Fruit fly (Drosophila melanogaster) S2 (cell line): ENCODE results near the gene Jig.
A peak's percentile ranks its signal among the peaks of the same experiment; 100 is the strongest.

ENCODE experiments used
- CG8478 ChIP-seq: fragments of >200 bp; optimal IDR thresholded peaks from 2 replicates; lab custom pipeline; 2018
- CTCF ChIP-seq, 2 experiments: fragments of >200 bp; optimal IDR thresholded peaks; 2 replicates each; lab custom pipeline; 2018

Jig gene

DNA sequence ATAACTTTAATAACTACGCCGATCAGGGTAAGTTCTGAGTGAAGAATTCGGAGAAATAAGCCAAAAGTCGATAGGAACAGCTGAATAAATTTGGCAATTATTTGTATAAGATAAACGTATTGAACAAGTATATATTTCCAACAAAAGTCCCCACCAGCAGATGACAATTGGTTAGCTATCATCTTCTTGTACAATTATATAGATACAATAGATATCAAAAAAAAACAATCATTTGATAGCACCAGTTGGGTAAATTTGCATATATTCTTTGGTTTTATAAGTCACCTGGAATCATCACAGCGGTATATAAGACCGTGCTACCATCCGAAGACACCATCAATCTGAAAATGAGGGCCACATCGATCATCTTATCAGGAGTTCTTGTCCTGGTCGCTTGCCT lies at the start of gene Jig:
Jig (plus strand) TSS at position 301 of the 400 bp plus-strand sequence.
- TF ChIP-seq CG8478 (lab: Kevin White, UChicago), result no peak
- no peak for TF ChIP-seq CTCF (optimal IDR thresholded peaks at IDR 0.05; lab: Kevin White, UChicago)

DNA sequence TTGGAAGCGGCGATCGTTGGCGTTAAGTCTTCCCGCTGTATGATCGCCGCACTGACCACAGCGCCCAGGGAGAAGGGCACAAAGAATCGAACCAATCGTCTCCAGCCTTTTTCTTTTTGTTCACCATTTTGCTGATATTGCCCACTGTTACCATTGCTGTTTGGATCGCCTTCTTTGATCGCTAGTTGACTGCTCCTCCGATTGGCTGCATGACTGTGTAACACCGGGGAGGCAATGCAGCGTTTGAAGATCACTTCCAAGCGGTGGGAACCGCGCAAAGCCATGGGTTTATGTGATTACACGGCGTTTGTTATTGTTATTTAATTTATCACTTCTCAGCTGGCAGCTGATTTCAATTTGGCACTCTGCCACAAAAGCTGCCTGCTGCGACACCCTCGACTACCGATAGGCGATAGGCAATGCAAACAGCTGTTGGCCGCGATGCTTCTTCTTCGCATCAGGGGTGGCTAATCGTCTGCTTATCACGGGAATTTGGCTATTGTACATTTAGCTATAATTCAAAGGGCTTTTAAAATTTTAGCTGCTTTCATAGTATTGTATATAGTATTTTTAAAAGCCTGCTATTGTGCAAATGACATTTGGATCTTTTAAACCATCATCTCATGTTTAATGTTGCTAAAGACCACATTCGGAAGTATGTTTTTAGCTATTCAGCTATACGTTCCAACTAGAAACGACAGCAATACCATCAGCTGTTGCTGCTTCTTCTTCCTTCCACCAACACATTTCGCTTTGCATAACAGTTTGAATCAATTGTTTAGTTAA lies 49.4 kb upstream of the Jig start, which contains the start of the genes HtrA2 and mRpL11:
HtrA2 (minus strand) TSS at position 590 of the 786 bp plus-strand sequence.
mRpL11 (plus strand) TSS at position 716 of the 786 bp plus-strand sequence.
- TF ChIP-seq CTCF (optimal IDR thresholded peaks at IDR 0.05; lab: Kevin White, UChicago) (peak; percentile 7 to 16), CG8478 (lab: Kevin White, UChicago) (no peak)

DNA sequence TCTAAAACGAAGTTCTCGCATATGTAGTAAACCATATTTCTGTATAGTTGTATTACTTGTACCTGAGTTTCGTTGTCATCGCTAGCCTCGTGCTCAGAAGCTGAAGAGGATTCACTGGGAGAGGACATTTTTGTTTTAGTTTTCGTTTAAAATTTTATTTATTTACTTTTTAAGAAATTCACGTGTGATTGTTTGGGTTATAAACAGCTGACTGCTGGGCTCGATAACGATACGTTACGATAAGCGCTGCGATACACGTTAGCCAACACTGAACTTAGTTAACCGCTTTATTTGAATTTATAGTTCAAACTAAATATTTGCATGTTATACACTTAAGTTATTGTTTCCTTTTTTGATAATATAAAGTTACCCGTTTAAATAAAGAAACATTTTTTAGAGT lies 47.3 kb upstream of the Jig start, which contains the start of gene CG8461:
CG8461 (minus strand) TSS at position 218 of the 400 bp plus-strand sequence.
- TF ChIP-seq CG8478 (lab: Kevin White, UChicago) (no peak), CTCF (optimal IDR thresholded peaks at IDR 0.05; lab: Kevin White, UChicago) (no peak)

DNA sequence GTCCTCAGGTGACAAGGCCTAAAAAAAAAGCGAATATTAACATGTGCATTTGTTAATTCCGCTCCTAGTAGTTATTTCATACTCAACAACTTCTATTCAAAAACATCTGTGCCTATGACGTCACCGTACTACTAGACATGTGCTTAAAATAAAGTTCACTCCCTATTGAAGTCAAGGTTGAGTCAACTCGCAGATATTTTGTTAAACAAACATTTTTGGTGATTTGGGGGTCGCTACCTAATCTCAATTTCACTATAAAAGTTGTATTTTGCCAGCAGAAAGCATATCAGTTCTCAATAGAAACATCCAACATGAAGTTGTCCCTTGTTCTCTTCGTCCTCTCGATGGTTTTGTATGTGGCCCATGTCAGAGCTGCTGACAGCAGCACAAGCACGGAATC lies 44.0 kb upstream of the Jig start, which contains the start of gene CG34273:
CG34273 (plus strand) TSS at position 301 of the 400 bp plus-strand sequence.
- TF ChIP-seq CG8478 (lab: Kevin White, UChicago) (no peak), CTCF (optimal IDR thresholded peaks at IDR 0.05; lab: Kevin White, UChicago) (no peak)

DNA sequence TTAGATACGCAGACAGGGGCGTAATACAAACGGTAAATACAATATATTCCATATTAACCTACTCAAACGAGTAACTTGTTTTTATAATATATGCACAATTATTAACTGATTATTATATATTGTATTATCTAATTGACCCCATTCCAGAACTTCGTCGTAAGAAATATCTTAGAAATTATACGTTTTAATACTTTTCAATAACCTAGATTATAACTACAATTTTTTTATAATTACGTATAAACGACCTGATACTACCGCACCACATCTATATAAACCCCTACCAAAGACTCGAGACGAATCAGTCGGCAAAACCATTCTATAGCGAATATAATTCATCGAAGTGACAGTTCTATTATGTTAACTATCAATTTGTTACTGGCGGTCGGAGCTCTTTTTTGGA lies 40.0 kb upstream of the Jig start, which contains the start of gene Cyp313a1:
Cyp313a1 (plus strand) TSS at position 301 of the 400 bp plus-strand sequence.
- TF ChIP-seq CTCF (optimal IDR thresholded peaks at IDR 0.05; lab: Kevin White, UChicago) (no peak), CG8478 (lab: Kevin White, UChicago) (no peak)

DNA sequence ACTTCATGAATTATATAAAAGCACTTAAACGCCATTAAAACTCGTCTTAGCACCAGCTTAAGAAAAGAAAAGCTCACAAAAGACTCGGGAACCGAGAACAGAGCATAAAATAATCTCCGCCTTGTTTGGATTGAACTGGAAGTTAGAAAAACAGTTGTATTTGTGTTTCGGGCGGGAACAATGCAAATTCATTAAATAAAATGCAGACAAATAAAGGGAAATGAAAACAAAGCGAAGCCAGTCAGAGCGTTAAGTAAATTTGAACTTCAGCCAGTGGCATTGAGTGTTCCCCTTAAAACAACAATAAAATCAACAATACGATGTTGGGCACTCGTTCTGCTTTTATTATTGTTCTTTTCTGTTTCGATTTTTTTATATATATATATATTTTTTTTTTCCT lies 34.1 kb upstream of the Jig start:
- no peak for TF ChIP-seq CTCF (optimal IDR thresholded peaks at IDR 0.05; lab: Kevin White, UChicago)
- no peak for TF ChIP-seq CG8478 (lab: Kevin White, UChicago)

DNA sequence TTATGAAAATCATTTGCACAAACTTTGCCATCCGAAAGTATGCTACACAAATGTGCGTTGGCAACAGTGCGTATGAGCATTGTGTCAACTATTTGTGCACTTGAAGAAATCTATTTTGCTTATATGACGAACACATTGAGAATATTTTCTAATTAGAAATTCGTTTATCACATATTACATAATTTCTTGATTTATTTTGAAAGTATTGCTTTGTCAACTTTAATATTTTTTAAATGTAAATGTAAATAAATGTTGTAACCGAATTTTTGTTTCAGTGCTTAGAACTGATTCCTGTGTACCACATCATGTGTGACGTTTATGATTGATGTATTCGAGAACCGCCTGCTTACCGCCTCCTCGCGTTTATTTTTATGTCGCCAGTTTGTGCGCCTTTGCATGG lies 18.7 kb upstream of the Jig start:
- TF ChIP-seq CG8478 (lab: Kevin White, UChicago), result no peak
- TF ChIP-seq CTCF (optimal IDR thresholded peaks at IDR 0.05; lab: Kevin White, UChicago), result no peak

DNA sequence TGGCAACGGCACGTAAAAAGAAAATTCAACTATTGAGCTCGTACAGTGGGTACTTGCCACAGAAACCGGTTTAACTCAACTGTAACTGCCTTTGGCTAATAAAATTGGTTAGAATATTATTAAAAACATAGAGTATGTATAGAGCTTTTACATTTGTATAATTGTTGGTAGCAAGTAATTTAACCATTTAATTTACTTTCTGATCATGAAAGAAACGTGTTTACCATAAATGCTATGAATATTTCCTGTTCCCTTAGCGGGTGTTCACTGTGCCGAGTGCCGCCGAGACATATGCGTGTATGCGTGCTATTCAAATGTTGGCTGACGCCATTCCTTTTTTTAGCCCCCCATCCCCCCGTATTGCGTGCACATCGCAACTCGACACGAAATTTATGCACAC lies 12.0 kb upstream of the Jig start:
- TF ChIP-seq CG8478 (lab: Kevin White, UChicago) (no peak), CTCF (optimal IDR thresholded peaks at IDR 0.05; lab: Kevin White, UChicago) (no peak)

DNA sequence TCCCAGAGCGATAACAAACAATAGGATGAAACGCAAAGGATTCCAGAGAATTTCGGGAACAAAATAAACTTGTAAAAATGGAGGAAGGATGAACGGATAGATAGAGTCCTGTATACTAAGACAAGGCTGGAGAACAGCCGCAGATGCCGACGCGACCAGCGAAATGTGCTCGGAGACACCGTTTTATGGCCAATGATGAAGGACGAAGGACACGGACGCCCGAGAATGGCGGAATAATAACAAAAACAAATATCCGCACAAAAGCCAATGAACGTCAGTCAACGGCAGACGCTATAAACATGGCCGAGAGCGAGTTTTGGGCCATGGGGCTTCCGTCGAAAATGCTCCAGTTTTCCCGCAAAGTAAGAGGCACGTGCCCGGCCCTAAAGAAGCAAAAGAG lies 5.7 kb upstream of the Jig start:
- TF ChIP-seq CG8478 (lab: Kevin White, UChicago) (no peak), CTCF (optimal IDR thresholded peaks at IDR 0.05; lab: Kevin White, UChicago) (no peak)

DNA sequence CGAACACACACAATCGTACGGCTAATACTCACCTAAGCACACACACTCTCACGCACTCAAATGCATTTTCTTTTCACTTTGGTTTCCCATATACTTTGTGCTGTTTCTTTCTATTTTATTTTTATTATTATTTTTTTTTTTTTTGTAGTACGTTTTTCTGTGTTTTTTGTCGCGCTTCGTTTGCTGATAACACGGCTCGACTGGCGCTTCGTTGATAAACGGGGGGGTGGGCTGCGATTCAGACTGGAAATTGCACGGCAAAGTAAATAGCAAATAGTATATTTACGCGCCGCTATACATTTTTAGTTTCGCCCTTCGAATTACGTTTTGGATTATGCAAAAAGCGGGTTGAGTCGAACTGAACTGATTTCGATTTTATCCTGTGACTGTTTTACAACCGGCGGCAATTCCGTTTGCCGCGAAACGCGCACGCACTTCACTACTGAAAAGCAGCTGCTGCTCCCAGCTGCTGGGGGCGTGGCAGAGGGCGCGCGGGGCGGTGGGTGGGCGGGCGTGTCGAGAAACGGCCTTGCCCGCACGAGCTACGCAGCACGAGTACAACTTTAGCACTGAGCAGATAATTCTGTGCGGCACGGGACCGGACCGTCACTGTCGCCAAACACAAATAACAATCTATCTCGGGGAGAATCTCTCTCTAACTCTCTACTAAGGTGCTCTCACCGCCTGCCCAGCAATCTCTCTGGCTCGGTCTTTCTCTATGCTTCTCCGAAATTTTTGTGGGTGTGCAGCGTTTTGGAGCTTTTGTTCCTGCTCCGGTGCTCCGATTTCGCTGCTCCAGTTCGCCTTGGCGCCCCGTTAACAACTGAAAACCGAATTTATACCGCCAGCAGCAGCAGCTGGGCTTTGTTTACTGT lies 3.0 kb upstream of the Jig start, which contains the start of gene Pde6:
Pde6 (minus strand) TSS at position 825 of the 875 bp plus-strand sequence.
- TF ChIP-seq CTCF (optimal IDR thresholded peaks at IDR 0.05; lab: Kevin White, UChicago) (no peak), CG8478 (lab: Kevin White, UChicago) (no peak)

DNA sequence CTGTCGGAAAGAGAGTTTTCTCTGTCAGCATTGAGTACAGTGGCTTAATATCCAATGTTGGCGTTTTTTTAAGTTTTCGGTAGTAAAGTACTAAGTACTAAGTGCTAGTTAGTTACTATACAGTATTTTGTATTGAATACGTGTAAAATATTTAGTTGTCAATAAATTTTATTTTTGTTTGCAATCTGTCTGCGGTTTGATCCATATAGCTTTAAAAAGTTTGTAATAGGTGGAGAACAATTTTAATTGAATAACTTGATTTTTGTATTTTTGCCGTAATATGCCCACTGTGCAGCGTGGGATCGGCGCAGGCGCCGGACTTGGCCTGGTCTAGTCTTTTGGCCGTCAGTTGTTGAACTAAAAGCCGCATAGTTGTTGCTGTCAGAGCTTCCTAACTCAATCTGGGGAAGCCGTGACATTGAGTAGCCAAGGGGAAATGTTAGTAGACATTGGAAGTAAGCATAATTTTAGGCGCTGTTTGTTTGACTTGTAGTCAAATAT lies 2.3 kb upstream of the Jig start:
- TF ChIP-seq CG8478 (lab: Kevin White, UChicago) (no peak), CTCF (optimal IDR thresholded peaks at IDR 0.05; lab: Kevin White, UChicago) (no peak)

DNA sequence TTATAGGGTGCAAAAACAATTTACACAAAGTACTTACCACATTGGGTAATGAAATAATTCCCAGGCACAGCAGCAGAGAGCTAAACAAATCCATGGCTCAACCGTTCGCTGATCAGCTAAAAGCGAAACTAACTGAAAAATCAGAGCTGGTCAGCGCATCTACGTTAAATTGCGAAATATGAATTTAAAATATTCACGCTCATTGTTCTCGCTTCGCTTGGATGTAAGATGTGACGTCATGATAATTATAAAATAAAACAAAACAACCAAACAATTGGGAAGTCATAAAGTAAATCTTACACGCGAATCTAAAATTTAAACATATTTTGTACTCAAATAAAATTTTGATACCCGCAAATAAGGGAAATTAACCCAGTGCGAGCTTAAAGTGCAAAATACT lies 781 bp upstream of the Jig start, which contains the start of gene CG14854:
CG14854 (minus strand) TSS at position 101 of the 400 bp plus-strand sequence.
- TF ChIP-seq CTCF (optimal IDR thresholded peaks at IDR 0.05; lab: Kevin White, UChicago), result no peak
- no peak for TF ChIP-seq CG8478 (lab: Kevin White, UChicago)

DNA sequence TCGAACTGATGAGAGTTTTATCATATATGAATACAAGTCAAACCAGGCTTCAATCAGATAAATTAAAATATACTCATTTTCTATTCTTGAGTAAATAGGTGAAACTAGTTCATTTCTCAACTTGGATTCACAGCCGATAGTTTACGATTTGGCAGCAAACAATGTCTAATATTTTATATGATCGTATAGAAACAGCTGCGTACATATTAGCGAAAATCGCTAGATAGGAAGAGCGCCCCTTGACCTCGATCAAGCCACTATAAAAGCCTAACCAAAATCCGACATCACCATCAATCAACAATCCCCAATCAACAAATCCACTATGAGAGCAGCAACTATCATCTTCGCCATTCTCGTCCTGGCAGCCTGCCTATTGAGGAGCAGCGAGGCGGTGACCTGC lies 1.3 kb downstream of the Jig start, which contains the start of gene CG14851:
CG14851 (plus strand) TSS at position 301 of the 400 bp plus-strand sequence.
- TF ChIP-seq CTCF (optimal IDR thresholded peaks at IDR 0.05; lab: Kevin White, UChicago) (no peak), CG8478 (lab: Kevin White, UChicago) (no peak)

DNA sequence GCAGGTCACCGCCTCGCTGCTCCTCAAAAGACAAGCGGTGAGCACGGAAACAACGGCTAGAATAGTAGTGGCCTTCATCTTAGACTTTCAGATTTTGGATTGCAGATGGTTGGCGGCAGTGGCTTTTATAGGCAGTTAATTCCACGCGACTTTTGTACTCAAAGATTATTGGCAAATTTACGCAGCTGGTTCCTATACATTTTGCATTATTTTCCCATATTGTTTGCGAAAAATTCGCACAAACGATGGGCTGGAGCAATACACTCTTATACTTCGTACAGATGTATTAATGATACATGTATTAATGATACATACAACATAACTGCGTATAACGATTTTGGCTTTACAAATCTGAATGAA lies 4.0 kb downstream of the Jig start, which contains the start of gene CG8087:
CG8087 (minus strand) TSS at position 101 of the 360 bp plus-strand sequence.
- no peak for TF ChIP-seq CG8478 (lab: Kevin White, UChicago)
- TF ChIP-seq CTCF (optimal IDR thresholded peaks at IDR 0.05; lab: Kevin White, UChicago), result no peak
